Worm (Caenorhabditis elegans): ENCODE results near the gene T26C12.3.

DNA sequence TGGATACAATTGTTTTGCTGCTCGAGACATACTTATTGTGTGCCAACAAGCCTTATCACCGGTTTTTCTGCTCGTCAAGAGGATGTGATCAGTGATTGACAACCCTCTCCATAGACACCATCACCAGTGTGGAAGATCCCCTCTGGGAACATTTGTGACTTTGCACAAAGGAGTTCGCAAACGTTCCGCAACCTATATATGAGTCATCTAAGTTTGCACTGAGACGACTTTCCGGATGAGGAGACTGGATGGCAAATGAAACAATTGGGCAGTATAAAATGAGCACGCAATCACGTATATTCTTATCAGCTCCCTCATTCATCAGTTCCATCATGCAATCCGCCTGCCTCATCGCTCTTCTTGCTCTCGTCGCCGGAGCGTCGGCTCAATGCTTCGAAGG lies 27.3 kb upstream of the T26C12.3 start, which contains the start of gene W08E12.5:
- TF ChIP-seq eor-1 (tag; optimal IDR thresholded peaks at IDR 0.05): no peak
- TF ChIP-seq fos-1 (tag; optimal IDR thresholded peaks at IDR 0.05): no peak
- TF ChIP-seq zag-1 (tag; optimal IDR thresholded peaks at IDR 0.05): no peak
- TF ChIP-seq nhr-12 (tag; optimal IDR thresholded peaks at IDR 0.05): no peak
- TF ChIP-seq pha-4 (tag; optimal IDR thresholded peaks at IDR 0.05): no peak
- TF ChIP-seq nhr-28 (tag; optimal IDR thresholded peaks at IDR 0.05): no peak
- no peak for TF ChIP-seq nhr-25 (tag; optimal IDR thresholded peaks at IDR 0.05)
- no peak for TF ChIP-seq nhr-11 (tag; optimal IDR thresholded peaks at IDR 0.05)

Measured in whole organism, L3 larva.